Worm (Caenorhabditis elegans) whole organism, young adult: Measurements from ENCODE around the gene Y77E11A.8.

Source experiments
- B0019.2 ChIP-seq: fragments of 200-800 bp; sonication (Bioruptor generic); conservative IDR thresholded peaks from 2 replicates; pipeline ENCODE4 v1.3.6; 2022; ENCODE audit warnings: missing genetic modification reagents, missing genetic modification characterization, missing compliant biosample characterization
- B0261.1 ChIP-seq: sonication (generic microtip); optimal IDR thresholded peaks from 2 replicates; lab custom pipeline; 2016; ENCODE audit warnings: mild to moderate bottlenecking, missing genetic modification characterization, moderate library complexity, missing compliant biosample characterization
- C17E4.6 ChIP-seq: fragments of 200-800 bp; sonication (Bioruptor generic); IDR thresholded peaks from 2 replicates; pipeline ENCODE4 v1.3.6; 2022; ENCODE audit warnings: missing genetic modification reagents, missing genetic modification characterization, missing compliant biosample characterization
- D2030.7 ChIP-seq: fragments of 200-800 bp; sonication (Bioruptor generic); IDR thresholded peaks from 2 replicates; pipeline ENCODE4 v1.3.6; 2022; ENCODE audit warnings: missing genetic modification reagents, missing genetic modification characterization, missing compliant biosample characterization
- F23B12.7 ChIP-seq: sonication (generic microtip); optimal IDR thresholded peaks from 2 replicates; lab custom pipeline; 2017; ENCODE audit warnings: missing genetic modification characterization, mild to moderate bottlenecking, missing compliant biosample characterization, antibody characterized with exemption, moderate library complexity; ENCODE audit not compliant: insufficient read depth
- F33H1.4 ChIP-seq: fragments of 200-800 bp; sonication (Bioruptor generic); IDR thresholded peaks from 2 replicates; pipeline ENCODE4 v1.3.6; 2022; ENCODE audit warnings: missing genetic modification reagents, missing genetic modification characterization, missing compliant biosample characterization
- F39B2.1 ChIP-seq: fragments of 200-800 bp; sonication (Bioruptor generic); IDR thresholded peaks from 2 replicates; pipeline ENCODE4 v1.3.6; 2022; ENCODE audit warnings: missing genetic modification reagents, missing genetic modification characterization, missing compliant biosample characterization
- K11D2.4 ChIP-seq: fragments of 200-800 bp; sonication (Bioruptor generic); IDR thresholded peaks from 2 replicates; pipeline ENCODE4 v1.3.6; 2022; ENCODE audit warnings: missing genetic modification reagents, missing genetic modification characterization, missing compliant biosample characterization
- K12H6.12 ChIP-seq: fragments of 200-800 bp; sonication (Bioruptor generic); optimal IDR thresholded peaks from 2 replicates; lab custom pipeline; 2018; ENCODE audit warnings: mild to moderate bottlenecking, missing genetic modification characterization, missing compliant biosample characterization
- T07F8.4 ChIP-seq: sonication (generic microtip); optimal IDR thresholded peaks from 2 replicates; lab custom pipeline; 2016; ENCODE audit warnings: mild to moderate bottlenecking, missing genetic modification characterization, moderate library complexity, missing compliant biosample characterization
- T26A5.8 ChIP-seq: sonication (generic microtip); optimal IDR thresholded peaks from 2 replicates; lab custom pipeline; 2016; ENCODE audit warnings: missing genetic modification characterization, missing compliant biosample characterization
- akir-1 ChIP-seq: fragments of 200-800 bp; sonication (Bioruptor generic); optimal IDR thresholded peaks from 2 replicates; lab custom pipeline; 2018; ENCODE audit warnings: mild to moderate bottlenecking, missing genetic modification characterization, moderate library complexity, missing compliant biosample characterization
- athp-1 ChIP-seq: sonication (generic microtip); optimal IDR thresholded peaks from 2 replicates; lab custom pipeline; 2017; ENCODE audit warnings: mild to moderate bottlenecking, missing genetic modification characterization, missing compliant biosample characterization
- attf-6 ChIP-seq: fragments of 200-800 bp; sonication (Bioruptor generic); IDR thresholded peaks from 2 replicates; pipeline ENCODE4 v1.3.6; 2022; ENCODE audit warnings: missing genetic modification reagents, missing genetic modification characterization, missing compliant biosample characterization
- ceh-27 ChIP-seq: fragments of 200-800 bp; sonication (Bioruptor generic); optimal IDR thresholded peaks from 2 replicates; lab custom pipeline; 2018; ENCODE audit warnings: mild to moderate bottlenecking, missing genetic modification characterization, moderate library complexity, missing compliant biosample characterization
- chd-7 ChIP-seq: sonication (generic microtip); optimal IDR thresholded peaks from 2 replicates; lab custom pipeline; 2016; ENCODE audit warnings: mild to moderate bottlenecking, missing genetic modification characterization, moderate library complexity, missing compliant biosample characterization
- efl-1 ChIP-seq: fragments of 150-350 bp; optimal IDR thresholded peaks from 2 replicates; lab custom pipeline; 2014; ENCODE audit warnings: missing biosample characterization, missing genetic modification reagents, missing genetic modification characterization
- egl-44 ChIP-seq: fragments of 200-800 bp; sonication (Bioruptor generic); IDR thresholded peaks from 2 replicates; pipeline ENCODE4 v1.3.6; 2022; ENCODE audit warnings: missing genetic modification reagents, missing genetic modification characterization, missing compliant biosample characterization
- egrh-3 ChIP-seq: fragments of 200-800 bp; sonication (Bioruptor generic); IDR thresholded peaks from 2 replicates; pipeline ENCODE4 v1.3.6; 2022; ENCODE audit warnings: missing genetic modification reagents, missing genetic modification characterization, missing compliant biosample characterization
- hlh-12 ChIP-seq: sonication (generic microtip); optimal IDR thresholded peaks from 2 replicates; lab custom pipeline; 2016; ENCODE audit warnings: missing genetic modification characterization, missing compliant biosample characterization
- hlh-26 ChIP-seq: fragments of 200-800 bp; sonication (Bioruptor generic); conservative IDR thresholded peaks from 2 replicates; pipeline ENCODE4 v1.3.6; 2022; ENCODE audit warnings: missing genetic modification reagents, missing genetic modification characterization, missing compliant biosample characterization
- hmg-1.2 ChIP-seq: fragments of 200-800 bp; sonication (Bioruptor generic); IDR thresholded peaks from 2 replicates; pipeline ENCODE4 v1.3.6; 2022; ENCODE audit warnings: missing genetic modification reagents, missing genetic modification characterization, missing compliant biosample characterization
- hrde-1 ChIP-seq: sonication (generic microtip); optimal IDR thresholded peaks from 2 replicates; lab custom pipeline; 2016; ENCODE audit warnings: missing genetic modification characterization, mild to moderate bottlenecking, missing compliant biosample characterization, moderate library complexity, missing genotype, missing genetic modification reagents, borderline replicate concordance
- hsf-1 ChIP-seq: fragments of 200-800 bp; sonication (Bioruptor generic); IDR thresholded peaks from 2 replicates; pipeline ENCODE4 v1.3.6; 2022; ENCODE audit warnings: missing genetic modification reagents, missing genetic modification characterization, missing compliant biosample characterization
- lsy-27 ChIP-seq: sonication (generic microtip); optimal IDR thresholded peaks from 2 replicates; lab custom pipeline; 2017; ENCODE audit warnings: missing genetic modification characterization, mild to moderate bottlenecking, missing compliant biosample characterization, antibody characterized with exemption, missing genotype, borderline replicate concordance; ENCODE audit not compliant: insufficient read depth
- madf-10 ChIP-seq: sonication (generic microtip); optimal IDR thresholded peaks from 2 replicates; lab custom pipeline; 2016; ENCODE audit warnings: mild to moderate bottlenecking, missing genetic modification characterization, missing compliant biosample characterization
- nfya-2 ChIP-seq: fragments of 200-800 bp; sonication (Bioruptor generic); IDR thresholded peaks from 2 replicates; pipeline ENCODE4 v1.3.6; 2022; ENCODE audit warnings: missing genetic modification reagents, missing genetic modification characterization, missing compliant biosample characterization
- nfyb-1 ChIP-seq: fragments of 200-800 bp; sonication (Bioruptor generic); IDR thresholded peaks from 2 replicates; pipeline ENCODE4 v1.3.6; 2022; ENCODE audit warnings: missing genetic modification reagents, missing genetic modification characterization, missing compliant biosample characterization
- nhr-27 ChIP-seq: fragments of 200-800 bp; sonication (Bioruptor generic); optimal IDR thresholded peaks from 2 replicates; lab custom pipeline; 2018; ENCODE audit warnings: mild to moderate bottlenecking, missing genetic modification characterization, moderate library complexity, missing compliant biosample characterization
- nhr-80 ChIP-seq: sonication (generic microtip); optimal IDR thresholded peaks from 2 replicates; lab custom pipeline; 2016; ENCODE audit warnings: missing genetic modification characterization, missing compliant biosample characterization
- rpc-1 ChIP-seq, 2 experiments: fragments of 150-350 bp in 1 of 2; sonication (generic microtip) in 1 of 2; optimal IDR thresholded peaks; 2 replicates each; lab custom pipeline; 2014 to 2018; ENCODE audit warnings: missing biosample characterization in 1 of 2, missing genetic modification characterization in 1 of 2, missing genetic modification reagents in 1 of 2, missing genotype in 1 of 2
- snpc-4 ChIP-seq, 5 experiments: fragments of 150-350 bp in 1 of 5; sonication (generic microtip) in 4 of 5; optimal IDR thresholded peaks; 2 replicates each; lab custom pipeline; 2014 to 2018; ENCODE audit warnings: missing genetic modification characterization in 5 of 5, missing biosample characterization in 3 of 5, antibody characterized with exemption in 2 of 5, mild to moderate bottlenecking in 2 of 5, missing compliant biosample characterization in 2 of 5, missing genotype in 2 of 5, moderate library complexity in 2 of 5, missing genetic modification reagents in 1 of 5
- sptf-2 ChIP-seq: fragments of 200-800 bp; sonication (Bioruptor generic); optimal IDR thresholded peaks from 2 replicates; lab custom pipeline; 2018; ENCODE audit warnings: mild to moderate bottlenecking, missing genetic modification characterization, missing compliant biosample characterization
- tbp1 ChIP-seq: fragments of 200-800 bp; sonication (Bioruptor generic); optimal IDR thresholded peaks from 2 replicates; lab custom pipeline; 2018; ENCODE audit warnings: mild to moderate bottlenecking, missing genetic modification characterization, missing compliant biosample characterization
- unc-130 ChIP-seq: sonication (generic microtip); optimal IDR thresholded peaks from 2 replicates; lab custom pipeline; 2016; ENCODE audit warnings: missing genetic modification reagents, missing genetic modification characterization, missing compliant biosample characterization
- unc-62 ChIP-seq: fragments of 150-350 bp; optimal IDR thresholded peaks from 2 replicates; lab custom pipeline; 2014; ENCODE audit warnings: missing biosample characterization, missing genetic modification reagents, missing genetic modification characterization
- zfh-2 ChIP-seq: fragments of 200-800 bp; sonication (Bioruptor generic); conservative IDR thresholded peaks from 2 replicates; pipeline ENCODE4 v1.3.6; 2022; ENCODE audit warnings: missing genetic modification reagents, missing genetic modification characterization, missing compliant biosample characterization
- zim-3 ChIP-seq: sonication (generic microtip); optimal IDR thresholded peaks from 2 replicates; lab custom pipeline; 2017; ENCODE audit warnings: mild to moderate bottlenecking, missing genetic modification characterization, moderate library complexity, missing compliant biosample characterization
- ztf-25 ChIP-seq: fragments of 200-800 bp; sonication (Bioruptor generic); IDR thresholded peaks from 2 replicates; pipeline ENCODE4 v1.3.6; 2022; ENCODE audit warnings: missing genetic modification reagents, missing genetic modification characterization, missing compliant biosample characterization
- ztf-28 ChIP-seq: fragments of 200-800 bp; sonication (Bioruptor generic); IDR thresholded peaks from 2 replicates; pipeline ENCODE4 v1.3.6; 2022; ENCODE audit warnings: missing genetic modification reagents, missing genetic modification characterization, missing compliant biosample characterization
- ztf-3 ChIP-seq: fragments of 200-800 bp; sonication (Bioruptor generic); optimal IDR thresholded peaks from 2 replicates; lab custom pipeline; 2018; ENCODE audit warnings: mild to moderate bottlenecking, missing genetic modification characterization, missing compliant biosample characterization

Y77E11A.8 gene

DNA sequence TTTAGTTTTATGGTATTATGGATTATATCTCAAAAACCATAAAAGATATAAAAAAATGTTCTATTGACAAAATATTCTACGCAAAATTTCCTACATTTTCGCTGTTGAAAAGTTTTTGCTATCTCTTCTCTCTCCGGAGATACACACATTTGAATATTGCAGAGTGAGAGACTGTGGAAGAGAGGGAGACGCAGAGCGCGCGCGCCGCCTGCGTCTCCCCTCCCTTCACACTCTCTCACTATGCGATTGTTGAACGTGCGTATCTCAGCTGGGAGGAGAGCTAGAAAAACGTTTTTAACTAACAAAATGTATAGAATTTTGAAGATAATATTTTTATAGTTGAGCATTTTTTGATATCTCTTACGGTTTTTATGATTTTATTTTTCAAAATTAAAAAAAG lies 44.2 kb upstream of the Y77E11A.8 start:
- TF ChIP-seq T26A5.8 (tag; lab: Kevin White, UChicago) = no peak
- TF ChIP-seq zim-3 = no peak
- TF ChIP-seq attf-6 (GFP tag; lab: Robert Waterston, UW) = no peak
- peak; percentile 35; the same call in 1 of the 2 replicates for TF ChIP-seq egrh-3 (GFP tag; lab: Robert Waterston, UW)
- no peak for TF ChIP-seq D2030.7 (GFP tag; lab: Robert Waterston, UW)
- TF ChIP-seq hmg-1.2 (GFP tag; lab: Robert Waterston, UW) = peak; percentile 85
- no peak for TF ChIP-seq F33H1.4 (GFP tag; lab: Robert Waterston, UW)
- TF ChIP-seq ceh-27 = no peak

DNA sequence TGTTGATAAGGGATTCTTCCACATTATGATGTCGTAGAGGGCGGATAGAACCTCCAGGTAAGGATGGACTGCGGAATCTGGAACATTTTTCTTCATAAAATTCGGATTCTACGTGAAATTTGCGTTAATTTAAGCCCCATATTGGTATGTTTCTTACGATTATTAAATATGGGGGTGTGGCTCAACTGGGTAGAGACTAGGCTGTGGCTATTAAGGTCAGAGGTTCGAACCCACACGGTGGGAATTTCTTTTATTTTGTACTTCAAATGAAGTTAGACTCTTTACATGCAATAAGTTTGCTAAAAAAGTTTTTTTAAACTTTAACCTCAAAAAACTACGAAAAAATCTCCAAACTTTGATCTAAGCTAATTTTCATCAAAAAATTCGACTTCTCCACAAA lies 40.6 kb upstream of the Y77E11A.8 start:
- no peak for TF ChIP-seq K11D2.4 (GFP tag; lab: Robert Waterston, UW)
- TF ChIP-seq nhr-27 (tag; lab: Kevin White, UChicago) = no peak
- peak; percentile 44 for TF ChIP-seq B0261.1
- TF ChIP-seq chd-7 (tag; lab: Kevin White, UChicago) = no peak
- no peak for TF ChIP-seq lsy-27
- TF ChIP-seq C17E4.6 (GFP tag; lab: Robert Waterston, UW) = no peak
- TF ChIP-seq athp-1 = no peak
- TF ChIP-seq rpc-1 (optimal IDR thresholded peaks at IDR 0.05; lab: Kevin White, UChicago) = peak; percentile 47
- peak; percentile 71 for TF ChIP-seq rpc-1 (tag; optimal IDR thresholded peaks at IDR 0.05; lab: Kevin White, UChicago)
- no peak for TF ChIP-seq madf-10 (tag; lab: Kevin White, UChicago)
- TF ChIP-seq tbp1 (GFP tag; lab: Kevin White, UChicago) = peak; percentile 77

DNA sequence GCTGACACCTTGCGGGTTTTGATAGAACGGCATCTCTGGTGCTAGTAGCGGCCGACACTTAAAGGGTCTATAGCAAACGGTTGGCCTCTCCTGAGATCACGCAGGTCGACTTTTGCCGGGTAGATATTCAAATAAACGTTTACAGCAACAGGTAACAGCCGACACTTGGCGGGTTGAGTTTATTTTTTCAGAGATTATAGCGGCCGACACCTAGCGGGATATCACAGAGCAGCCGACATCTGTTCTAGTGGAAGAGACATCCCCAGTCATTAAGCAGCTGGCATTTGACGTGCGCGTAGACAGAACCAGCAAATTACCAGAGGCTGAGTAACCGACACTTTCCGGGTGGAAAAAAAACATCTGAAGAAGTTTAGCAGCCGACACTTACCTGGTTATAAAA lies 36.6 kb upstream of the Y77E11A.8 start:
- TF ChIP-seq snpc-4 (GFP tag; optimal IDR thresholded peaks at IDR 0.05; lab: Kevin White, UChicago) (no peak), snpc-4 (tag; optimal IDR thresholded peaks at IDR 0.05; lab: Kevin White, UChicago) (peak in 1 of 4 experiments; percentile 24), sptf-2 (no peak)

DNA sequence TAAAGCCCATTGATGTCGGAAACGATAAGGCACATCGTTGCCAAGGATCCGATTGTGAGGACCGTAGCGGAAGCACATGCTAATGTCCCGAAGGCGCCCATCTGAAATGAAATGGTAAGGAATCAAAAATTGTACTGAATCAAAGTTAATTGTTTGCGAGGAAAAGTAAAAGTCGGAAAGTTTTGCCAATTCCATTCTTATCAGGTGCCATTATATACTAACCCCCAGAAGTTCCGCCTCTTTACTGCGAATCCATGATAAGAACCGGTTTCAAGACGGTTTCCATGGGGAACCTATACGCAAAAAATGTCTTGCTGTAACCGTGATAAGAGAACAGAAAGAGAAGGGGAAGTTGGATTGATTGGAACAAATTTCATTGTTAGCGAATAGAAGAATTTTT lies 35.8 kb upstream of the Y77E11A.8 start, which contains the start of gene col-106:
col-106 (minus strand) TSS at position 101 of the 400 bp plus-strand sequence.
- TF ChIP-seq unc-130 (GFP tag; lab: Kevin White, UChicago) (no peak), lsy-27 (no peak)

DNA sequence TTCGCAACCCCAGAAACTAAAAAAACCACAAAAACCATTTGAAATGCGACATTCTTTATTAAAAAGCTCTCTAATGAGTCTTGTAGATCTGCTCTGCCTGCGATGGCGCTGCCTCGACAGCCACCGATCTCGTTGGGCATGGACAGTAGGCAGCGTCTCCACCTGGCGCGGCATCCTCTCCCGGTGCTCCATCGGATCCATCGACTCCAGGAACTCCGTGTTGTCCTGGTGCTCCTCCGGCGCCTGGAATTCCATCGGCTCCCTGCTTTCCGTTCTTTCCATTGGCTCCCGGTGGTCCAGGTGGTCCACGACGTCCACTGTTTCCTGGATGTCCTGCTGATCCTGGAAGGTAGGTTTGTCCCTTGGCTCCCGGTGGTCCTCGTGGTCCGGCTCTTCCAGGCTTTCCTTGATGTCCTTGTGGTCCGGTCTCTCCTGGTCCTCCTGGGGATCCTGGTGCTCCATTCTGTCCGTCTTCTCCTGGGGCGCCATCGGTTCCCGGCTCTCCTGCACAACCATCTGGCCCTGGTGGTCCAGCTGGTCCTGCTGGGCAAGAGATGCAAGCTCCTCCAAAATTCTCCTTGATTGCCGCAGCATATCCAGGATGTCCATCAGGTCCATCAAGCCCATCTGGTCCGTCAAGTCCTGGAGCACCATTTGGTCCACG lies 35.1 kb upstream of the Y77E11A.8 start:
- TF ChIP-seq B0019.2 (no peak), ztf-3 (GFP tag; lab: Kevin White, UChicago) (no peak), ztf-28 (GFP tag; lab: Robert Waterston, UW) (no peak), unc-62 (GFP tag; lab: Kevin White, UChicago) (no peak), F39B2.1 (GFP tag; lab: Robert Waterston, UW) (no peak), F23B12.7 (no peak), C17E4.6 (GFP tag; lab: Robert Waterston, UW) (no peak), akir-1 (GFP tag; lab: Kevin White, UChicago) (no peak), zfh-2 (GFP tag; lab: Robert Waterston, UW) (peak; percentile 85), nfyb-1 (GFP tag; lab: Robert Waterston, UW) (no peak), ztf-25 (GFP tag; lab: Robert Waterston, UW) (no peak), T07F8.4 (tag; lab: Kevin White, UChicago) (no peak), hsf-1 (GFP tag; lab: Robert Waterston, UW) (no peak), efl-1 (GFP tag; lab: Kevin White, UChicago) (no peak), egl-44 (GFP tag; lab: Robert Waterston, UW) (no peak), hrde-1 (no peak), hlh-26 (GFP tag; lab: Robert Waterston, UW) (no peak), nhr-80 (no peak), hlh-12 (tag; lab: Kevin White, UChicago) (no peak), K12H6.12 (tag; lab: Kevin White, UChicago) (no peak), nfya-2 (GFP tag; lab: Robert Waterston, UW) (no peak)
